Fruit fly (Drosophila melanogaster): ENCODE measurements around the gene Cph.

Gene Cph

DNA sequence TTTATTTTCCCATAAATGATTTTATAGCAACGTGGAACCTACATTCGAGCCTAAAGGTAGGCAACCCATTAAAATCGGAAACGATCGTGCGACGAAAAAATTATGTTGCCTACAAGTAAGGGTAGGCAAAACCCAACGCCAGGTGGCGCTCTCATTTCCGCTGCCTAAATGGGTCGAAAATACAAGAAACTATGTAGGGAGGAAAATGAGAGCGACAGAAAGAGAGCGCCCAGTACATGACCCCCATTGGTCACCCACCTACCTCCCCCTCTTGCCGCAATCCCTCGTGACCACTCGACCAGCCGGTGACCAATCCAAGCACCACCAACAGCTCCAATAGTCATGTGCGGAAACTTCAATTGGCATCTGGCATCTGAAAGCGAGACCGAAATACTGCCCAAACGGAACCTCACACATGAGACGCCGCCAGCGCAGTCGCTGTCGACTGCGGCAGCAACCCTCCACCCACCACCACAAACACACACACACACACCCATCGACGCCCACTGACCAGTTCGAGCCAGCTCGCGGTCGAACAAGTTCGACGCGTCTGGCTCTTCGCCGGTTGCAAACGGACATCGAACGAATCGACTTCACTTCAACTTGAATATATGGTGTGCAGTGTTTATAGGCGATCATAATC lies 104.6 kb downstream of the Cph start (continued):
- peak in 1 of 2 experiments; percentile 78 for TF ChIP-seq bsh (GFP tag; optimal IDR thresholded peaks at IDR 0.05)
- no peak for TF ChIP-seq knrl (GFP tag; IDR thresholded peaks at IDR 0.05; ENCODE audit: partially characterized antibody)
- peak; percentile 61 for TF ChIP-seq fd64A (GFP tag; optimal IDR thresholded peaks at IDR 0.05)
- no peak for TF ChIP-seq esg (GFP tag; conservative IDR thresholded peaks at IDR 0.05)
- peak; percentile 76 for TF ChIP-seq az2 (GFP tag; optimal IDR thresholded peaks at IDR 0.05)
- TF ChIP-seq gfzf (GFP tag; optimal IDR thresholded peaks at IDR 0.05) = no peak
- TF ChIP-seq Asciz (GFP tag; optimal IDR thresholded peaks at IDR 0.05) = peak; percentile 43
- peak; percentile 68 for TF ChIP-seq CG12942 (GFP tag; optimal IDR thresholded peaks at IDR 0.05)
- TF ChIP-seq shn (GFP tag; optimal IDR thresholded peaks at IDR 0.05) = peak; percentile 78
- peak; percentile 24 for TF ChIP-seq Abd-B (GFP tag; optimal IDR thresholded peaks at IDR 0.05)
- TF ChIP-seq NfI (GFP tag; optimal IDR thresholded peaks at IDR 0.05) = peak; percentile 96
- TF ChIP-seq org-1 (GFP tag; optimal IDR thresholded peaks at IDR 0.05) = peak; percentile 57
- TF ChIP-seq wdn (GFP tag; IDR thresholded peaks at IDR 0.05) = peak; percentile 56; the same call in 1 of the 2 replicates
- TF ChIP-seq lola (GFP tag; optimal IDR thresholded peaks at IDR 0.05) = peak in 1 of 3 experiments; percentile 64
- TF ChIP-seq Poxn (GFP tag; IDR thresholded peaks at IDR 0.05) = no peak
- TF ChIP-seq jigr1 (GFP tag; IDR thresholded peaks at IDR 0.05) = 0 out of 3 replicates have a peak, but pooled peaks have one; percentile 9
- no peak for TF ChIP-seq cad (GFP tag; optimal IDR thresholded peaks at IDR 0.05)
- no peak for TF ChIP-seq sc (optimal IDR thresholded peaks at IDR 0.05)
- TF ChIP-seq sc (GFP tag; optimal IDR thresholded peaks at IDR 0.05) = peak; percentile 78
- peak; percentile 69 for TF ChIP-seq CG9932 (GFP tag; IDR thresholded peaks at IDR 0.05)
- peak; percentile 31 for TF ChIP-seq salm (tag; optimal IDR thresholded peaks at IDR 0.05)
- TF ChIP-seq chn (GFP tag; optimal IDR thresholded peaks at IDR 0.05) = peak; percentile 77
- no peak for TF ChIP-seq Hr39 (optimal IDR thresholded peaks at IDR 0.05)
- peak; percentile 67 for TF ChIP-seq CG12236 (GFP tag; optimal IDR thresholded peaks at IDR 0.05)
- TF ChIP-seq her (GFP tag; optimal IDR thresholded peaks at IDR 0.05) = peak; percentile 78
- no peak for TF ChIP-seq corto (GFP tag; optimal IDR thresholded peaks at IDR 0.05)
- TF ChIP-seq Bdp1 (GFP tag; optimal IDR thresholded peaks at IDR 0.05) = peak; percentile 46
- no peak for TF ChIP-seq cas (GFP tag; IDR thresholded peaks at IDR 0.05)
- peak; percentile 43 for TF ChIP-seq trh (GFP tag; optimal IDR thresholded peaks at IDR 0.05)
- peak; percentile 18 for TF ChIP-seq CG1832 (GFP tag; optimal IDR thresholded peaks at IDR 0.05)
- peak; percentile 49 for TF ChIP-seq seq (GFP tag; IDR thresholded peaks at IDR 0.05)
- peak; percentile 42 for TF ChIP-seq CG7928 (GFP tag; optimal IDR thresholded peaks at IDR 0.05)
- peak; percentile 71 for TF ChIP-seq CG12659 (GFP tag; optimal IDR thresholded peaks at IDR 0.05)
- peak; percentile 67 for TF ChIP-seq bab2 (GFP tag; optimal IDR thresholded peaks at IDR 0.05)
- TF ChIP-seq zen (tag; optimal IDR thresholded peaks at IDR 0.05) = peak; percentile 79
- TF ChIP-seq Kr (GFP tag; optimal IDR thresholded peaks at IDR 0.05) = peak; percentile 78
- TF ChIP-seq pfk (GFP tag; optimal IDR thresholded peaks at IDR 0.05) = peak; percentile 69
- peak; percentile 85 for TF ChIP-seq unpg (GFP tag; optimal IDR thresholded peaks at IDR 0.05)
- TF ChIP-seq E2f2 (GFP tag; IDR thresholded peaks at IDR 0.05) = peak; percentile 31; the same call in 1 of the 2 replicates
- TF ChIP-seq CG14014 (GFP tag; IDR thresholded peaks at IDR 0.05) = peak; percentile 78
- peak; percentile 62 for TF ChIP-seq CG4820 (GFP tag; optimal IDR thresholded peaks at IDR 0.05)
- peak; percentile 52 for TF ChIP-seq CG8281 (tag; optimal IDR thresholded peaks at IDR 0.05)
- peak; percentile 61 for TF ChIP-seq kah (GFP tag; optimal IDR thresholded peaks at IDR 0.05)
- TF ChIP-seq Antp (GFP tag; optimal IDR thresholded peaks at IDR 0.05) = peak; percentile 66
- TF ChIP-seq CG34422 (GFP tag; IDR thresholded peaks at IDR 0.05) = peak; percentile 72; the same call in 2 of the 3 replicates
- peak; percentile 85 for TF ChIP-seq CG2875 (GFP tag; optimal IDR thresholded peaks at IDR 0.05)
- 0 out of 3 replicates have a peak, but pooled peaks have one; percentile 28 for TF ChIP-seq CG3726 (GFP tag; IDR thresholded peaks at IDR 0.05)
- TF ChIP-seq CG3065 (GFP tag; optimal IDR thresholded peaks at IDR 0.05) = peak; percentile 66
- peak; percentile 66 for TF ChIP-seq Blimp-1 (GFP tag; optimal IDR thresholded peaks at IDR 0.05)
